Worm (Caenorhabditis elegans) whole organism, late embryonic: ENCODE results near the gene nhr-111.

ENCODE experiments used
- ceh-22 ChIP-seq: sonication (generic microtip); optimal IDR thresholded peaks from 2 replicates; lab custom pipeline; 2017; ENCODE audit warnings: missing biosample characterization, missing genetic modification characterization
- ceh-31 ChIP-seq: sonication (generic microtip); optimal IDR thresholded peaks from 2 replicates; lab custom pipeline; 2016; ENCODE audit warnings: missing genetic modification characterization, missing compliant biosample characterization
- ets-4 ChIP-seq: sonication (generic microtip); optimal IDR thresholded peaks from 2 replicates; lab custom pipeline; 2016; ENCODE audit warnings: missing genetic modification characterization, missing compliant biosample characterization

ce11 chrV:16165936-16166335 lies 41.3 kb upstream of the nhr-111 start, which contains the start of gene str-108:
- TF ChIP-seq ceh-31, result no peak
- no peak for TF ChIP-seq ets-4 (tag; lab: Kevin White, UChicago)
- TF ChIP-seq ceh-22, result no peak
